Worm (Caenorhabditis elegans) whole organism, L1 larva: Measurements from ENCODE around the gene F18E9.8.

Experiments
- aha-1 ChIP-seq: fragments of 150-350 bp; optimal IDR thresholded peaks from 2 replicates; lab custom pipeline; 2014; ENCODE audit warnings: missing biosample characterization, missing genetic modification characterization
- aly-2 ChIP-seq: fragments of 150-350 bp; optimal IDR thresholded peaks from 2 replicates; lab custom pipeline; 2014; ENCODE audit warnings: missing biosample characterization, missing genetic modification characterization
- blmp-1 ChIP-seq: fragments of 150-350 bp; optimal IDR thresholded peaks from 2 replicates; lab custom pipeline; 2014; ENCODE audit warnings: missing biosample characterization, missing genetic modification characterization
- ces-1 ChIP-seq: fragments of 150-350 bp; optimal IDR thresholded peaks from 2 replicates; lab custom pipeline; 2014; ENCODE audit warnings: missing biosample characterization, missing genetic modification reagents, missing genetic modification characterization
- dsc-1 ChIP-seq: sonication (generic microtip); optimal IDR thresholded peaks from 2 replicates; lab custom pipeline; 2016; ENCODE audit warnings: mild to moderate bottlenecking, missing genetic modification characterization, missing compliant biosample characterization
- efl-1 ChIP-seq, 4 experiments: fragments of 150-350 bp; optimal IDR thresholded peaks in 3 of 4; peaks in 1 of 4; 1 replicate in 1 of 4; 2 replicates in 3 of 4; lab custom pipeline; 2014; ENCODE audit warnings: missing biosample characterization in 2 of 4, missing genetic modification characterization in 2 of 4, missing genetic modification reagents in 2 of 4
- efl-3 ChIP-seq: fragments of 200-800 bp; sonication (Bioruptor generic); optimal IDR thresholded peaks from 2 replicates; lab custom pipeline; 2018; ENCODE audit warnings: mild to moderate bottlenecking, missing genetic modification characterization, missing compliant biosample characterization
- egl-13 ChIP-seq: sonication (generic microtip); optimal IDR thresholded peaks from 2 replicates; lab custom pipeline; 2016; ENCODE audit warnings: missing genotype, missing genetic modification reagents, missing genetic modification characterization, missing compliant biosample characterization
- elt-2 ChIP-seq: sonication (generic microtip); optimal IDR thresholded peaks from 2 replicates; lab custom pipeline; 2016; ENCODE audit warnings: missing genetic modification characterization, mild to moderate bottlenecking, inconsistent platforms, missing compliant biosample characterization, missing genetic modification reagents
- elt-3 ChIP-seq, 6 experiments: fragments of 150-350 bp in 1 of 6; sonication (generic microtip); optimal IDR thresholded peaks; 2 replicates each; lab custom pipeline; 2017 to 2018; ENCODE audit warnings: missing biosample characterization in 6 of 6, missing genetic modification characterization in 6 of 6, inconsistent platforms in 1 of 6
- ets-5 ChIP-seq: fragments of 200-800 bp; sonication (Bioruptor generic); IDR thresholded peaks from 2 replicates; pipeline ENCODE4 v1.3.6; 2022; ENCODE audit warnings: missing genetic modification characterization, missing compliant biosample characterization
- fkh-10 ChIP-seq: sonication (generic microtip); optimal IDR thresholded peaks from 2 replicates; lab custom pipeline; 2017; ENCODE audit warnings: missing biosample characterization, missing genetic modification reagents, missing genetic modification characterization
- fkh-8 ChIP-seq: sonication (generic microtip); optimal IDR thresholded peaks from 2 replicates; lab custom pipeline; 2016; ENCODE audit warnings: mild to moderate bottlenecking, missing genetic modification characterization, missing compliant biosample characterization
- hpl-2 ChIP-seq: fragments of 150-350 bp; optimal IDR thresholded peaks from 2 replicates; lab custom pipeline; 2014; ENCODE audit warnings: missing biosample characterization, missing genetic modification reagents, missing genetic modification characterization
- lin-14 ChIP-seq: fragments of 200-800 bp; sonication (Bioruptor generic); optimal IDR thresholded peaks from 2 replicates; lab custom pipeline; 2018; ENCODE audit warnings: mild to moderate bottlenecking, missing genetic modification characterization, moderate library complexity, missing compliant biosample characterization
- lin-39 ChIP-seq: fragments of 150-350 bp; optimal IDR thresholded peaks from 2 replicates; lab custom pipeline; 2014; ENCODE audit warnings: missing biosample characterization, missing genetic modification reagents, missing genetic modification characterization
- lir-3 ChIP-seq: sonication (generic microtip); optimal IDR thresholded peaks from 2 replicates; lab custom pipeline; 2016; ENCODE audit warnings: mild to moderate bottlenecking, missing genetic modification characterization, moderate library complexity, missing compliant biosample characterization; ENCODE audit not compliant: poor library complexity
- lsy-2 ChIP-seq, 2 experiments: fragments of 150-350 bp; optimal IDR thresholded peaks; 2 replicates each; lab custom pipeline; 2014; ENCODE audit warnings: missing biosample characterization in 2 of 2, missing genetic modification characterization in 2 of 2
- mdl-1 ChIP-seq, 2 experiments: fragments of 150-350 bp; optimal IDR thresholded peaks; 2 replicates each; lab custom pipeline; 2014 to 2017; ENCODE audit warnings: missing biosample characterization in 2 of 2, missing genetic modification characterization in 2 of 2, inconsistent platforms in 1 of 2
- nhr-19 ChIP-seq: fragments of 200-800 bp; sonication (Bioruptor generic); conservative IDR thresholded peaks from 2 replicates; pipeline ENCODE4 v1.3.6; 2022; ENCODE audit warnings: missing genetic modification characterization, missing compliant biosample characterization
- nhr-20 ChIP-seq: sonication (generic microtip); optimal IDR thresholded peaks from 2 replicates; lab custom pipeline; 2016; ENCODE audit warnings: mild to moderate bottlenecking, missing genetic modification characterization, missing compliant biosample characterization
- nhr-28 ChIP-seq: fragments of 150-350 bp; optimal IDR thresholded peaks from 2 replicates; lab custom pipeline; 2014; ENCODE audit warnings: missing biosample characterization, missing genetic modification characterization
- nhr-47 ChIP-seq: sonication (generic microtip); optimal IDR thresholded peaks from 2 replicates; lab custom pipeline; 2016; ENCODE audit warnings: mild to moderate bottlenecking, missing genetic modification characterization, moderate library complexity, missing compliant biosample characterization
- nhr-71 ChIP-seq: sonication (generic microtip); optimal IDR thresholded peaks from 2 replicates; lab custom pipeline; 2016; ENCODE audit warnings: mild to moderate bottlenecking, missing genetic modification characterization, moderate library complexity, missing compliant biosample characterization
- nhr-77 ChIP-seq: fragments of 150-350 bp; optimal IDR thresholded peaks from 2 replicates; lab custom pipeline; 2014; ENCODE audit warnings: missing biosample characterization, missing genetic modification characterization
- pax-3 ChIP-seq: fragments of 200-800 bp; sonication (Bioruptor generic); optimal IDR thresholded peaks from 2 replicates; lab custom pipeline; 2018; ENCODE audit warnings: mild to moderate bottlenecking, missing genetic modification characterization, moderate library complexity, missing compliant biosample characterization
- pqm-1 ChIP-seq: sonication (generic microtip); optimal IDR thresholded peaks from 3 replicates; lab custom pipeline; 2017; ENCODE audit warnings: missing biosample characterization, missing genetic modification characterization
- snpc-4 ChIP-seq: fragments of 150-350 bp; optimal IDR thresholded peaks from 2 replicates; lab custom pipeline; 2014; ENCODE audit warnings: missing biosample characterization, missing genetic modification characterization
- snu-23 ChIP-seq: sonication (generic microtip); optimal IDR thresholded peaks from 2 replicates; lab custom pipeline; 2016; ENCODE audit warnings: missing genetic modification characterization, missing compliant biosample characterization
- sox-4 ChIP-seq: sonication (generic microtip); optimal IDR thresholded peaks from 2 replicates; lab custom pipeline; 2016; ENCODE audit warnings: missing genetic modification characterization, missing compliant biosample characterization
- sptf-1 ChIP-seq: fragments of 150-350 bp; optimal IDR thresholded peaks from 2 replicates; lab custom pipeline; 2014; ENCODE audit warnings: missing biosample characterization, missing genetic modification characterization
- tbx-2 ChIP-seq: sonication (generic microtip); optimal IDR thresholded peaks from 2 replicates; lab custom pipeline; 2016; ENCODE audit warnings: missing genetic modification characterization, missing compliant biosample characterization
- unc-30 ChIP-seq: sonication (generic microtip); optimal IDR thresholded peaks from 2 replicates; lab custom pipeline; 2017; ENCODE audit warnings: missing biosample characterization, missing genetic modification characterization
- unc-98 ChIP-seq: fragments of 200-800 bp; sonication (Bioruptor generic); IDR thresholded peaks from 2 replicates; pipeline ENCODE4 v1.3.6; 2022; ENCODE audit warnings: missing genetic modification characterization, missing compliant biosample characterization
- vab-15 ChIP-seq: sonication (generic microtip); optimal IDR thresholded peaks from 2 replicates; lab custom pipeline; 2017; ENCODE audit warnings: missing genotype, mild to moderate bottlenecking, missing genetic modification characterization, missing compliant biosample characterization
- xbp-1 ChIP-seq: sonication (generic microtip); optimal IDR thresholded peaks from 2 replicates; lab custom pipeline; 2016; ENCODE audit warnings: missing genetic modification characterization, missing compliant biosample characterization

F18E9.8 gene

ce11 chrX:8605005-8605404 is 23.7 kb upstream of the F18E9.8 start, which contains the start of the genes H35N09.2 and H35N09.1 (continued):
- TF ChIP-seq lsy-2 (tag; optimal IDR thresholded peaks at IDR 0.05; lab: Kevin White, UChicago) (peak; percentile 39 to 67), aha-1 (tag; lab: Kevin White, UChicago) (no peak), snu-23 (GFP tag; lab: Kevin White, UChicago) (peak; percentile 61), sptf-1 (tag; lab: Kevin White, UChicago) (no peak)

DNA sequence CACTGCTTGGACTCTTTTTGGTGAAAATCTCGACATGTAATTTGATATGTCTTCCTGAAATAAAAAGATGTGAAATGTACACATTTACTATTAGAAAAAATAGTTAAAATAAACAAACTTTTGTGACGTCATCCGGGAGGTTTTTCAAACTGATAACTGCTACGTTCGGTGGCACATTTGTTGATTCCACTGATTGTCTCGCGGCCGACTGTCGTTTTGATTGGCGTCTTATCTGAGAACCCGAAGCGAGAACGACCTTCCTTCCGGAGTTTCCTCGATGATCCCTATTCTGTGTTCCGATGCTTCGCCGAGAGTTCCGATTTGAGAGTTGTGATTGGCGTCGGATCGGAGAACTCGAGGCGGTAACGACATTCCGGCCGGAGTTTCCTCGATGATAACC is 22.8 kb upstream of the F18E9.8 start:
- TF ChIP-seq ets-5, result no peak
- TF ChIP-seq nhr-47 (tag; lab: Kevin White, UChicago), result no peak
- no peak for TF ChIP-seq ces-1 (GFP tag; lab: Kevin White, UChicago)
- TF ChIP-seq elt-2 (tag; lab: Kevin White, UChicago), result peak; percentile 29
- TF ChIP-seq lin-14 (GFP tag; lab: Kevin White, UChicago), result no peak

DNA sequence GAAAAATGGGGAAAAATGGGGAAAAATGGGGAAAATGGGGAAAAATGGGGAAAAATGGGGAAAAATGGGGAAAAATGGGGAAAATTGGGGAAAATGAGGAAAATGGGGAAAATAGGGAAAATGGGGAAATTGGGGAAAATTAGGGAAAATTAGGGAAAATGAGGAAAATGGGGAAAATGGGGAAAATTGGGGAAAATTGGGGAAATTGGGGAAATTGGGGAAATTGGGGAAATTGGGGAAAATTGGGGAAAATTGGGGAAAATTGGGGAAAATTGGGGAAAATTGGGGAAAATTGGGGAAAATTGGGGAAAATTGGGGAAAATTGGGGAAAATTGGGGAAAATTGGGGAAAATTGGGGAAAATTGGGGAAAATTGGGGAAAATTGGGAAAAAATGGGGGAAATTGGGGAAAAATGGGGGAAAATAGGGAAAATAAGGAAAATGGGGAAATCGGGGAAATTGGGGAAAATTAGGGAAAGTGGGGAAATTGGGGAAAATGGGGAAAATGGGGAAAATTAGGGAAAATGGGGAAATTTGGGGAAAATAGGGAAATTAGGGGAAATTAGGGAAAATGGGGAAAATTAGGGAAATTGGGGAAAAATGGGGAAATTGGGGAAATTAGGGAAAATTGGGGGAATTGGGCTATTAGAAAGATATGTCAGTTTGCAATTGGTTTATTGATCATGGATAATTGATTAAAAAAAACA is 21.5 kb upstream of the F18E9.8 start:
- TF ChIP-seq xbp-1 (tag; lab: Kevin White, UChicago), result no peak
- TF ChIP-seq unc-30 (tag; lab: Kevin White, UChicago), result no peak
- no peak for TF ChIP-seq lsy-2 (tag; optimal IDR thresholded peaks at IDR 0.05; lab: Kevin White, UChicago)
- no peak for TF ChIP-seq pqm-1 (tag; lab: Kevin White, UChicago)
- no peak for TF ChIP-seq hpl-2 (GFP tag; lab: Kevin White, UChicago)
- TF ChIP-seq efl-1 (optimal IDR thresholded peaks at IDR 0.05; lab: Kevin White, UChicago), result no peak
- no peak for TF ChIP-seq efl-1 (GFP tag; optimal IDR thresholded peaks at IDR 0.05 in 1 of 2; lab: Kevin White, UChicago)
- no peak for TF ChIP-seq sptf-1 (tag; lab: Kevin White, UChicago)
- TF ChIP-seq blmp-1 (tag; lab: Kevin White, UChicago), result no peak
- no peak for TF ChIP-seq snpc-4 (tag; lab: Kevin White, UChicago)
- no peak for TF ChIP-seq mdl-1 (tag; optimal IDR thresholded peaks at IDR 0.05; lab: Kevin White, UChicago)
- TF ChIP-seq vab-15 (tag; lab: Kevin White, UChicago), result no peak

ce11 chrX:8601235-8601634 is 19.9 kb upstream of the F18E9.8 start, which contains the start of gene F18E9.1:
Gene F18E9.1 (plus strand): TSS chrX:8601535.
- no peak for TF ChIP-seq dsc-1 (tag; lab: Kevin White, UChicago)
- TF ChIP-seq xbp-1 (tag; lab: Kevin White, UChicago), result no peak
- TF ChIP-seq nhr-19 (GFP tag; lab: Robert Waterston, UW), result no peak
- TF ChIP-seq ces-1 (GFP tag; lab: Kevin White, UChicago), result no peak
- no peak for TF ChIP-seq lin-39 (tag; lab: Kevin White, UChicago)
- TF ChIP-seq sox-4 (tag; lab: Kevin White, UChicago), result no peak
- TF ChIP-seq lir-3, result no peak
- no peak for TF ChIP-seq efl-3
- TF ChIP-seq efl-1 (optimal IDR thresholded peaks at IDR 0.05; lab: Kevin White, UChicago), result no peak
- no peak for TF ChIP-seq efl-1 (GFP tag; optimal IDR thresholded peaks at IDR 0.05 in 1 of 2; lab: Kevin White, UChicago)
- no peak for TF ChIP-seq nhr-71 (tag; lab: Kevin White, UChicago)
- no peak for TF ChIP-seq nhr-20 (tag; lab: Kevin White, UChicago)
- no peak for TF ChIP-seq elt-3 (tag; optimal IDR thresholded peaks at IDR 0.05; lab: Kevin White, UChicago)
- no peak for TF ChIP-seq fkh-10 (GFP tag; lab: Kevin White, UChicago)
- TF ChIP-seq ets-5, result no peak
- TF ChIP-seq nhr-47 (tag; lab: Kevin White, UChicago), result no peak
- no peak for TF ChIP-seq egl-13 (tag; lab: Kevin White, UChicago)
- TF ChIP-seq aly-2 (tag; lab: Kevin White, UChicago), result no peak

- TF ChIP-seq lin-14 (GFP tag; lab: Kevin White, UChicago) (peak; percentile 11), nhr-28 (tag; lab: Kevin White, UChicago) (no peak), tbx-2 (tag; lab: Kevin White, UChicago) (no peak), unc-98 (GFP tag; lab: Robert Waterston, UW) (no peak), sox-4 (tag; lab: Kevin White, UChicago) (peak; percentile 17), fkh-8 (tag; lab: Kevin White, UChicago) (peak; percentile 51), pax-3 (tag; lab: Kevin White, UChicago) (peak; percentile 8), nhr-77 (no peak), dsc-1 (tag; lab: Kevin White, UChicago) (peak; percentile 74)
Measured at ce11 chrX:8599725-8600124, 18.4 kb upstream of the F18E9.8 start.
